Worm (Caenorhabditis elegans): Measurements from ENCODE around the gene F58F12.3.

DNA sequence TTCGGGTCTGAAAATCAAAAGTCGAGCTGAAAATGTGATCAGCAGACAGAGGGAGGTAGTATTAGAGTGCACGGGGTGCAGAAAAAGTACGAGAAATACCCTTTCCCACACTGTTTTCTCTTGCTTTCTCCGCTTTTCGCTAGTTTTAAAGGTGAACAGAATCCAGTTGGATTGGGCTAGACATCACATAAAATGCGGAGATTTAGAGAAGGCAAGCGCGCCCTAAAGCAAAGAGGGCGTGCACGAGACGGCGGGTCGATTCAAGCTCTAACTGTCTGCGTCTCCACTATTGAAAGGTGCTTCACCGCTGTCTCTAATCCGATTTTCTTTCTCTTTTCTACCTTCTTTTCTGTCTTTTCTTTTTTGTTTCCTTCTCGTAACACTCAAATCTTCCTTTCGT is 21.0 kb downstream of the F58F12.3 start:
- no peak for TF ChIP-seq elt-2 (tag; optimal IDR thresholded peaks at IDR 0.05)
- no peak for TF ChIP-seq K02D7.2 (tag; optimal IDR thresholded peaks at IDR 0.05)
- no peak for TF ChIP-seq odd-2 (tag; optimal IDR thresholded peaks at IDR 0.05)
- no peak for TF ChIP-seq fkh-6 (tag; optimal IDR thresholded peaks at IDR 0.05)
- TF ChIP-seq gmeb-2 (tag; optimal IDR thresholded peaks at IDR 0.05) = no peak
- TF ChIP-seq unc-55 (GFP tag; optimal IDR thresholded peaks at IDR 0.05) = peak; percentile 86

All from whole organism, late embryonic.